Fruit fly (Drosophila melanogaster): ENCODE measurements around the gene CG7720.

Gene CG7720

dm6 chr3R:18743270-18743922, 51.6 kb downstream of the CG7720 start, which contains the start of gene Mekk1:
Mekk1 (minus strand) TSS chr3R:18743594.
- TF ChIP-seq CTCF (optimal IDR thresholded peaks at IDR 0.05) (no peak), CG8478 (optimal IDR thresholded peaks at IDR 0.05) (no peak)

dm6 chr3R:18742358-18743269, 52.4 kb downstream of the CG7720 start:
- TF ChIP-seq CG8478 (optimal IDR thresholded peaks at IDR 0.05) (no peak), CTCF (optimal IDR thresholded peaks at IDR 0.05) (no peak)

- TF ChIP-seq CG8478 (optimal IDR thresholded peaks at IDR 0.05) (no peak), CTCF (optimal IDR thresholded peaks at IDR 0.05) (no peak)
Measured at dm6 chr3R:18741844-18742187, 53.2 kb downstream of the CG7720 start.

dm6 chr3R:18741027-18741843, 53.7 kb downstream of the CG7720 start:
- no peak for TF ChIP-seq CG8478 (optimal IDR thresholded peaks at IDR 0.05)

dm6 chr3R:18739978-18740954, 54.7 kb downstream of the CG7720 start:
- TF ChIP-seq CG8478 (optimal IDR thresholded peaks at IDR 0.05) (no peak), CTCF (optimal IDR thresholded peaks at IDR 0.05) (no peak)

dm6 chr3R:18739435-18739977, 55.5 kb downstream of the CG7720 start:
- TF ChIP-seq CG8478 (optimal IDR thresholded peaks at IDR 0.05) = no peak
- no peak for TF ChIP-seq CTCF (optimal IDR thresholded peaks at IDR 0.05)

- TF ChIP-seq CTCF (optimal IDR thresholded peaks at IDR 0.05) (no peak), CG8478 (optimal IDR thresholded peaks at IDR 0.05) (no peak)
Measured at dm6 chr3R:18738705-18739434, 56.1 kb downstream of the CG7720 start.

dm6 chr3R:18738086-18738485, 56.9 kb downstream of the CG7720 start:
- TF ChIP-seq CG8478 (optimal IDR thresholded peaks at IDR 0.05) (no peak), CTCF (optimal IDR thresholded peaks at IDR 0.05) (peak; percentile 4 to 28)

dm6 chr3R:18733580-18733979, 61.4 kb downstream of the CG7720 start:
- TF ChIP-seq CTCF (optimal IDR thresholded peaks at IDR 0.05) = no peak
- TF ChIP-seq CG8478 (optimal IDR thresholded peaks at IDR 0.05) = no peak

- TF ChIP-seq CG8478 (optimal IDR thresholded peaks at IDR 0.05) (no peak), CTCF (optimal IDR thresholded peaks at IDR 0.05) (no peak)
Measured at dm6 chr3R:18732381-18732780, 62.6 kb downstream of the CG7720 start, which contains the start of gene CG14302. CG14302 (plus strand) TSS chr3R:18732681.

- TF ChIP-seq CG8478 (optimal IDR thresholded peaks at IDR 0.05) = no peak
- no peak for TF ChIP-seq CTCF (optimal IDR thresholded peaks at IDR 0.05)
Measured at dm6 chr3R:18731241-18731640, 63.7 kb downstream of the CG7720 start.

- TF ChIP-seq CG8478 (optimal IDR thresholded peaks at IDR 0.05) = no peak
- TF ChIP-seq CTCF (optimal IDR thresholded peaks at IDR 0.05) = no peak
Measured at dm6 chr3R:18728368-18728767, 66.6 kb downstream of the CG7720 start, which contains the start of gene CG7715. CG7715 (minus strand) TSS chr3R:18728468.

dm6 chr3R:18726334-18726733, 68.6 kb downstream of the CG7720 start, which contains the start of gene CG7714:
CG7714 (minus strand) TSS chr3R:18726434.
- TF ChIP-seq CTCF (optimal IDR thresholded peaks at IDR 0.05) (no peak), CG8478 (optimal IDR thresholded peaks at IDR 0.05) (no peak)
